Fruit fly (Drosophila melanogaster) whole organism, embryonic: ENCODE measurements around the gene CG4338.

Experiments
- Abd-B ChIP-seq: fragments of 200-800 bp; sonication (Bioruptor generic); optimal IDR thresholded peaks from 2 replicates; lab custom pipeline; 2018; ENCODE audit warnings: missing biosample characterization, mild to moderate bottlenecking, missing genetic modification characterization, moderate library complexity
- Antp ChIP-seq: fragments of 200-800 bp; sonication (Bioruptor generic); optimal IDR thresholded peaks from 3 replicates; lab custom pipeline; 2016; ENCODE audit warnings: missing biosample characterization, missing genetic modification characterization
- Asciz ChIP-seq: fragments of 200-800 bp; sonication (Bioruptor generic); optimal IDR thresholded peaks from 2 replicates; lab custom pipeline; 2017; ENCODE audit warnings: missing biosample characterization, mild to moderate bottlenecking, missing genetic modification characterization, missing genetic modification reagents
- Awh ChIP-seq: fragments of 200-800 bp; sonication (Bioruptor generic); IDR thresholded peaks from 2 replicates; pipeline ENCODE4, ENCODE4 v1.3.6; 2022; ENCODE audit warnings: missing biosample characterization, missing genetic modification characterization
- BEAF-32 ChIP-seq: fragments of 200-800 bp; sonication (Bioruptor generic); optimal IDR thresholded peaks from 3 replicates; lab custom pipeline; 2017; ENCODE audit warnings: missing biosample characterization, missing genetic modification characterization, mild to moderate bottlenecking, moderate library complexity, missing genetic modification reagents
- CG11695 ChIP-seq: fragments of 200-800 bp; sonication (Bioruptor generic); IDR thresholded peaks from 3 replicates; pipeline ENCODE4 v1.3.6; 2022; ENCODE audit warnings: missing biosample characterization, missing genetic modification characterization
- CG13624 ChIP-seq: fragments of 200-800 bp; sonication (Bioruptor generic); optimal IDR thresholded peaks from 2 replicates; lab custom pipeline; 2016; ENCODE audit warnings: missing biosample characterization, missing genetic modification characterization
- CG17361 ChIP-seq: fragments of 200-800 bp; sonication (Bioruptor generic); IDR thresholded peaks from 3 replicates; pipeline ENCODE4 v1.3.6; 2022; ENCODE audit warnings: missing biosample characterization, missing genetic modification characterization
- CG30020 ChIP-seq: fragments of 200-800 bp; optimal IDR thresholded peaks from 2 replicates; lab custom pipeline; 2019; ENCODE audit warnings: missing biosample characterization, mild to moderate bottlenecking, missing genetic modification characterization, moderate library complexity
- CG30431 ChIP-seq: fragments of 200-800 bp; sonication (Bioruptor generic); optimal IDR thresholded peaks from 2 replicates; lab custom pipeline; 2017; ENCODE audit warnings: missing biosample characterization, missing genetic modification characterization
- CG4328 ChIP-seq: fragments of 200-800 bp; sonication (Bioruptor generic); optimal IDR thresholded peaks from 3 replicates; lab custom pipeline; 2017; ENCODE audit warnings: missing biosample characterization, missing genetic modification reagents, missing genetic modification characterization
- CG6175 ChIP-seq: fragments of 200-800 bp; sonication (Bioruptor generic); IDR thresholded peaks from 3 replicates; pipeline ENCODE4 v1.3.6; 2022; ENCODE audit warnings: missing biosample characterization, missing genetic modification characterization
- CG6683 ChIP-seq: fragments of 200-800 bp; sonication (Bioruptor generic); optimal IDR thresholded peaks from 2 replicates; lab custom pipeline; 2017; ENCODE audit warnings: missing biosample characterization, mild to moderate bottlenecking, missing genetic modification characterization, missing genetic modification reagents
- CG6689 ChIP-seq: fragments of 200-800 bp; sonication (Bioruptor generic); IDR thresholded peaks from 2 replicates; pipeline ENCODE4 v1.3.6; 2022; ENCODE audit warnings: missing biosample characterization, missing genetic modification characterization
- CG7271 ChIP-seq: fragments of 200-800 bp; sonication (Bioruptor generic); optimal IDR thresholded peaks from 2 replicates; lab custom pipeline; 2018; ENCODE audit warnings: missing biosample characterization, mild to moderate bottlenecking, missing genetic modification characterization, moderate library complexity
- CG7556 ChIP-seq: fragments of 200-800 bp; sonication (Bioruptor generic); optimal IDR thresholded peaks from 2 replicates; lab custom pipeline; 2017; ENCODE audit warnings: missing biosample characterization, mild to moderate bottlenecking, missing genetic modification characterization
- CG7928 ChIP-seq: fragments of 200-800 bp; sonication (Bioruptor generic); optimal IDR thresholded peaks from 2 replicates; lab custom pipeline; 2017; ENCODE audit warnings: missing biosample characterization, mild to moderate bottlenecking, missing genetic modification characterization
- CG8944 ChIP-seq: fragments of 200-800 bp; sonication (Bioruptor generic); optimal IDR thresholded peaks from 3 replicates; lab custom pipeline; 2016; ENCODE audit warnings: missing biosample characterization, missing genetic modification characterization
- CG9215 ChIP-seq: fragments of 200-800 bp; sonication (Bioruptor generic); IDR thresholded peaks from 2 replicates; pipeline ENCODE4 v1.3.6; 2022; ENCODE audit warnings: missing biosample characterization, missing genetic modification characterization
- CoRest ChIP-seq: fragments of 200-800 bp; sonication (Bioruptor generic); optimal IDR thresholded peaks from 3 replicates; lab custom pipeline; 2018; ENCODE audit warnings: missing biosample characterization, mild to moderate bottlenecking, missing genetic modification characterization, moderate library complexity
- Gsc ChIP-seq: fragments of 200-800 bp; sonication (Bioruptor generic); IDR thresholded peaks from 2 replicates; pipeline ENCODE4 v1.3.6; 2022; ENCODE audit warnings: missing biosample characterization, missing genetic modification characterization
- Hr3 ChIP-seq: fragments of 200-800 bp; sonication (Bioruptor generic); optimal IDR thresholded peaks from 3 replicates; lab custom pipeline; 2016; ENCODE audit warnings: missing biosample characterization, missing genetic modification characterization
- Lpt ChIP-seq: fragments of >200 bp; optimal IDR thresholded peaks from 2 replicates; lab custom pipeline; 2018; ENCODE audit warnings: missing biosample characterization, missing genetic modification characterization
- Myb ChIP-seq: fragments of 200-800 bp; sonication (Bioruptor generic); optimal IDR thresholded peaks from 2 replicates; lab custom pipeline; 2016; ENCODE audit warnings: missing biosample characterization, missing genetic modification characterization
- NFAT ChIP-seq: fragments of 200-800 bp; sonication (Bioruptor generic); IDR thresholded peaks from 2 replicates; pipeline ENCODE4 v1.3.6; 2022; ENCODE audit warnings: missing biosample characterization, missing genetic modification characterization
- NK7.1 ChIP-seq: fragments of 200-800 bp; sonication (Bioruptor generic); optimal IDR thresholded peaks from 3 replicates; lab custom pipeline; 2016; ENCODE audit warnings: missing biosample characterization, missing genetic modification characterization
- Spps ChIP-seq: fragments of 200-800 bp; sonication (Bioruptor generic); optimal IDR thresholded peaks from 2 replicates; lab custom pipeline; 2018; ENCODE audit warnings: missing biosample characterization, mild to moderate bottlenecking, missing genetic modification characterization
- ap ChIP-seq: fragments of 200-800 bp; sonication (Bioruptor generic); IDR thresholded peaks from 2 replicates; pipeline ENCODE4 v1.3.6; 2022; ENCODE audit warnings: missing biosample characterization, missing genetic modification characterization
- cwo ChIP-seq: fragments of 200-800 bp; sonication (Bioruptor generic); optimal IDR thresholded peaks from 3 replicates; lab custom pipeline; 2017; ENCODE audit warnings: missing biosample characterization, missing genetic modification characterization, mild to moderate bottlenecking, moderate library complexity, missing genetic modification reagents
- fd102C ChIP-seq: fragments of 200-800 bp; sonication (Bioruptor generic); optimal IDR thresholded peaks from 2 replicates; lab custom pipeline; 2018; ENCODE audit warnings: missing biosample characterization, mild to moderate bottlenecking, missing genetic modification characterization, moderate library complexity
- gfzf ChIP-seq: fragments of 200-800 bp; sonication (Bioruptor generic); optimal IDR thresholded peaks from 2 replicates; lab custom pipeline; 2016; ENCODE audit warnings: missing biosample characterization, mild to moderate bottlenecking, missing genetic modification characterization, moderate library complexity
- gt ChIP-seq: fragments of 200-800 bp; sonication (Bioruptor generic); IDR thresholded peaks from 2 replicates; pipeline ENCODE4 v1.3.6; 2022; ENCODE audit warnings: missing biosample characterization, missing genetic modification characterization
- hkb ChIP-seq, 2 experiments: fragments of 200-800 bp in 1 of 2; fragments of >200 bp in 1 of 2; sonication (Bioruptor generic) in 1 of 2; IDR thresholded peaks in 1 of 2; optimal IDR thresholded peaks in 1 of 2; 2 replicates each; pipeline versions ENCODE4 v1.3.6 to Lab custom; 2017 to 2022; ENCODE audit warnings: missing biosample characterization in 1 of 2, missing genetic modification characterization in 1 of 2
- ind ChIP-seq: fragments of 200-800 bp; sonication (Bioruptor generic); optimal IDR thresholded peaks from 3 replicates; lab custom pipeline; 2016; ENCODE audit warnings: missing biosample characterization, missing genetic modification characterization
- jigr1 ChIP-seq: fragments of 200-800 bp; sonication (Bioruptor generic); IDR thresholded peaks from 3 replicates; pipeline ENCODE4 v1.3.6; 2022; ENCODE audit warnings: missing biosample characterization, missing genetic modification characterization
- lilli ChIP-seq: fragments of 200-800 bp; sonication (Bioruptor generic); optimal IDR thresholded peaks from 3 replicates; lab custom pipeline; 2016; ENCODE audit warnings: missing biosample characterization, missing genetic modification characterization
- mirr ChIP-seq: fragments of 200-800 bp; sonication (Bioruptor generic); optimal IDR thresholded peaks from 3 replicates; lab custom pipeline; 2018; ENCODE audit warnings: missing biosample characterization, mild to moderate bottlenecking, missing genetic modification characterization
- pho ChIP-seq: fragments of 200-800 bp; sonication (Bioruptor generic); optimal IDR thresholded peaks from 2 replicates; lab custom pipeline; 2016; ENCODE audit warnings: missing biosample characterization, missing genetic modification characterization
- prd ChIP-seq, 3 experiments: fragments of >200 bp in 2 of 3; fragments of 200-800 bp in 1 of 3; sonication (Bioruptor generic) in 1 of 3; optimal IDR thresholded peaks in 2 of 3; IDR thresholded peaks in 1 of 3; 2 replicates in 2 of 3; 3 replicates in 1 of 3; pipeline versions ENCODE4 v1.3.6 to Lab custom; 2017 to 2022; ENCODE audit warnings: missing biosample characterization in 1 of 3, missing genetic modification characterization in 1 of 3
- scrt ChIP-seq: fragments of 200-800 bp; sonication (Bioruptor generic); optimal IDR thresholded peaks from 2 replicates; lab custom pipeline; 2018; ENCODE audit warnings: missing biosample characterization, mild to moderate bottlenecking, missing genetic modification characterization, moderate library complexity
- sens ChIP-seq: fragments of 200-800 bp; sonication (Bioruptor generic); peaks from one replicate; lab custom pipeline; 2016; ENCODE audit warnings: missing biosample characterization, missing genetic modification characterization
- shn ChIP-seq: fragments of 200-800 bp; sonication (Bioruptor generic); optimal IDR thresholded peaks from 3 replicates; lab custom pipeline; 2016; ENCODE audit warnings: missing biosample characterization, missing genetic modification characterization
- so ChIP-seq: fragments of 200-800 bp; sonication (Bioruptor generic); IDR thresholded peaks from 3 replicates; pipeline ENCODE4 v1.3.6; 2022; ENCODE audit warnings: missing biosample characterization, missing genetic modification characterization
- tgo ChIP-seq: fragments of 200-800 bp; sonication (Bioruptor generic); IDR thresholded peaks from 3 replicates; pipeline ENCODE4 v1.3.6; 2022; ENCODE audit warnings: missing biosample characterization, missing genetic modification characterization
- ttk ChIP-seq: fragments of 200-800 bp; sonication (Bioruptor generic); IDR thresholded peaks from 2 replicates; pipeline ENCODE4 v2.1.2; 2022; ENCODE audit warnings: missing biosample characterization, missing genetic modification characterization
- tup ChIP-seq: fragments of 200-800 bp; sonication (Bioruptor generic); optimal IDR thresholded peaks from 2 replicates; lab custom pipeline; 2016; ENCODE audit warnings: missing biosample characterization, mild to moderate bottlenecking, missing genetic modification characterization, moderate library complexity
- zf30C ChIP-seq: fragments of 200-800 bp; sonication (Bioruptor generic); optimal IDR thresholded peaks from 3 replicates; lab custom pipeline; 2018; ENCODE audit warnings: missing biosample characterization, mild to moderate bottlenecking, missing genetic modification characterization
- zfh2 ChIP-seq: fragments of 200-800 bp; sonication (Bioruptor generic); optimal IDR thresholded peaks from 2 replicates; lab custom pipeline; 2016; ENCODE audit warnings: missing biosample characterization, missing genetic modification characterization

CG4338 gene

DNA sequence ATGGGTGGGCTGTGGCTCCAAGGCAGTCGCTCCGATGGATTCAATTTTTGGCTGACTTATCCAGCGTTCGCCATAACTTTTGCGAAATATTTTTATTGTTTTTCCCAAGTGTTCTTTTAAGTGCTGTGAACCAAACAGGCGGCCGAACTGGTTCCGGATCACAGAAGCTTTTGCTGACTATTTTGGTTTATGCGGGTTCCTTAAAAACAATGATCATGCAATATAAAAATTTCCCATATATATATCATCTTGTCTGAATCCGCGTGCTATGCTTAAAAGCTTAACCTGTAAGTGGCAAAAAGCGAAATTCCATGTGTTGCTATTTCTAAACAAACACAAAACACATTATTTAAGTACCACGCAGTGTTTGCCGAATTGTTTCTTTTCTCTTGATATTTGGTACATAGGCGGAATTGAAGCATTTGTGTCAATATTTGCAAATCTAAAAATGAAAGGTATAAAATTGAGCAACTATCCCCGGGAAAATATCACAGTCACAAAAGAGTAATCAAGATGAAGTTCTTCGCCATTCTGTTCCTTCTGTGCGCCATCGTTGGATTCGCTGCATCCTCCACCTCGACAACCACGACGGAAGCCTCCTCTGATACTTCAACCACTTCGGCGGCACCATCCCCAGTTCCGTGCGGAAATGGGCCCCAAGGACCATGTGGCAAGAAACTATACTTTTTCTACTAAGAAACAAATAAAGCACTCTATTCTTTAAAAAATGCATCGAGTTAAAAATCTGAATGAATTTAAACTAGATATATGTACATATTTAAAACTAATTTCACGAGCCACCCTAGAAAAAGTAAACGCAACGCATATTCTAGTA is 44.8 kb downstream of the CG4338 start, which contains the start of the genes CG6276 and CG44040 (continued):
- no peak; the same call in 2 of the 3 replicates for TF ChIP-seq tgo (GFP tag; lab: Robert Waterston, UW)
- no peak for TF ChIP-seq zf30C (GFP tag; lab: Kevin White, UChicago)
- no peak for TF ChIP-seq gfzf (GFP tag; lab: Kevin White, UChicago)
- TF ChIP-seq CG7556 (GFP tag; lab: Kevin White, UChicago): peak; percentile 40
- no peak for TF ChIP-seq Gsc (GFP tag; lab: Robert Waterston, UW)
- TF ChIP-seq Asciz (GFP tag; lab: Kevin White, UChicago): peak; percentile 23
- TF ChIP-seq zfh2: peak; percentile 55
- no peak for TF ChIP-seq Spps (tag; lab: Kevin White, UChicago)
- TF ChIP-seq ind (GFP tag; lab: Kevin White, UChicago): peak; percentile 29
- TF ChIP-seq CG11695 (GFP tag; lab: Robert Waterston, UW): peak; percentile 6; the same call in 1 of the 3 replicates
- no peak for TF ChIP-seq prd (optimal IDR thresholded peaks at IDR 0.05; lab: Kevin White, UChicago)
- TF ChIP-seq prd (GFP tag; IDR thresholded peaks at IDR 0.05; lab: Robert Waterston, UW): peak; percentile 32; the same call in 1 of the 3 replicates
- TF ChIP-seq CoRest: peak; percentile 51
- TF ChIP-seq fd102C: no peak
- TF ChIP-seq so (GFP tag; lab: Robert Waterston, UW): no peak
- peak; percentile 1 for TF ChIP-seq hkb (optimal IDR thresholded peaks at IDR 0.05; lab: Kevin White, UChicago)
- TF ChIP-seq hkb (GFP tag; IDR thresholded peaks at IDR 0.05; lab: Robert Waterston, UW): peak; percentile 52; the same call in 1 of the 2 replicates
- no peak for TF ChIP-seq NK7.1 (GFP tag; lab: Kevin White, UChicago)
- peak; percentile 69 for TF ChIP-seq pho (GFP tag; lab: Kevin White, UChicago)
- peak; percentile 36 for TF ChIP-seq Hr3
- no peak for TF ChIP-seq Abd-B (GFP tag; lab: Kevin White, UChicago)
- TF ChIP-seq gt (GFP tag; lab: Robert Waterston, UW): no peak
- no peak for TF ChIP-seq scrt (GFP tag; lab: Kevin White, UChicago)
- TF ChIP-seq CG30431: peak; percentile 5
- TF ChIP-seq ap (GFP tag; lab: Robert Waterston, UW): no peak
- no peak for TF ChIP-seq ttk (GFP tag; lab: Robert Waterston, UW)
- TF ChIP-seq mirr (GFP tag; lab: Kevin White, UChicago): no peak
- no peak for TF ChIP-seq tup (GFP tag; lab: Kevin White, UChicago)
- TF ChIP-seq NFAT: peak; percentile 41
- TF ChIP-seq CG17361 (GFP tag; lab: Robert Waterston, UW): peak; percentile 67
- TF ChIP-seq CG30020 (tag; lab: Kevin White, UChicago): peak; percentile 14
- TF ChIP-seq Lpt (GFP tag; lab: Kevin White, UChicago): no peak
- peak; percentile 64 for TF ChIP-seq lilli (GFP tag; lab: Kevin White, UChicago)
- no peak for TF ChIP-seq CG7928 (GFP tag; lab: Kevin White, UChicago)
- no peak for TF ChIP-seq CG4328
- no peak for TF ChIP-seq CG7271
- peak; percentile 0 for TF ChIP-seq CG6683 (GFP tag; lab: Kevin White, UChicago)
- no peak for TF ChIP-seq Myb (GFP tag; lab: Kevin White, UChicago)
- no peak for TF ChIP-seq CG6175 (GFP tag; lab: Robert Waterston, UW)
- peak; percentile 74 for TF ChIP-seq CG6689 (GFP tag; lab: Robert Waterston, UW)
- TF ChIP-seq BEAF-32: peak; percentile 24
- TF ChIP-seq shn (GFP tag; lab: Kevin White, UChicago): no peak
- no peak for TF ChIP-seq jigr1 (GFP tag; lab: Robert Waterston, UW)
- peak; percentile 73 for TF ChIP-seq CG13624 (GFP tag; lab: Kevin White, UChicago)
- peak; percentile 46; the same call in 1 of the 2 replicates for TF ChIP-seq CG9215
- TF ChIP-seq cwo (GFP tag; lab: Kevin White, UChicago): peak; percentile 6
- TF ChIP-seq CG8944 (GFP tag; lab: Kevin White, UChicago): peak; percentile 13
- peak; percentile 88 for TF ChIP-seq sens
- peak; percentile 39; the same call in 1 of the 2 replicates for TF ChIP-seq Awh (GFP tag; lab: Robert Waterston, UW)
- peak; percentile 32 for TF ChIP-seq Antp (GFP tag; lab: Kevin White, UChicago)
